Worm (Caenorhabditis elegans) whole organism, L1 larva: ENCODE data around the gene K10D11.2.

Source experiments
- egl-27 ChIP-seq, 2 experiments: fragments of 150-350 bp in 1 of 2; sonication (generic microtip); optimal IDR thresholded peaks; 3 replicates each; lab custom pipeline; 2017 to 2018; ENCODE audit warnings: missing biosample characterization in 2 of 2, missing genetic modification characterization in 2 of 2, missing genetic modification reagents in 2 of 2
- nhr-20 ChIP-seq: sonication (generic microtip); optimal IDR thresholded peaks from 2 replicates; lab custom pipeline; 2016; ENCODE audit warnings: mild to moderate bottlenecking, missing genetic modification characterization, missing compliant biosample characterization
- pax-3 ChIP-seq: fragments of 200-800 bp; sonication (Bioruptor generic); optimal IDR thresholded peaks from 2 replicates; lab custom pipeline; 2018; ENCODE audit warnings: mild to moderate bottlenecking, missing genetic modification characterization, moderate library complexity, missing compliant biosample characterization
- sox-4 ChIP-seq: sonication (generic microtip); optimal IDR thresholded peaks from 2 replicates; lab custom pipeline; 2016; ENCODE audit warnings: missing genetic modification characterization, missing compliant biosample characterization

- TF ChIP-seq sox-4 (tag; lab: Kevin White, UChicago) = no peak
- TF ChIP-seq nhr-20 (tag; lab: Kevin White, UChicago) = no peak
- no peak for TF ChIP-seq egl-27 (tag; optimal IDR thresholded peaks at IDR 0.05; lab: Kevin White, UChicago)
- no peak for TF ChIP-seq pax-3 (tag; lab: Kevin White, UChicago)
Observed at ce11 chrIV:12971994-12972520, 6.7 kb upstream of the K10D11.2 start.
